Fruit fly (Drosophila melanogaster) whole organism, embryonic: ENCODE data around the gene CG33160.

ENCODE experiments used
- B-H2 ChIP-seq: fragments of 200-800 bp; sonication (Bioruptor generic); optimal IDR thresholded peaks from 2 replicates; lab custom pipeline; 2018; ENCODE audit warnings: missing biosample characterization, mild to moderate bottlenecking, missing genetic modification characterization
- C15 ChIP-seq: fragments of 200-800 bp; sonication (Bioruptor generic); IDR thresholded peaks from 3 replicates; pipeline ENCODE4 v1.3.6; 2022; ENCODE audit warnings: missing biosample characterization, missing genetic modification characterization
- CG10366 ChIP-seq: fragments of 200-800 bp; sonication (Bioruptor generic); IDR thresholded peaks from 2 replicates; pipeline ENCODE4 v1.3.6; 2022; ENCODE audit warnings: missing biosample characterization, missing genetic modification characterization
- CG10565 ChIP-seq: fragments of 200-800 bp; sonication (Bioruptor generic); optimal IDR thresholded peaks from 3 replicates; lab custom pipeline; 2016; ENCODE audit warnings: missing biosample characterization, mild to moderate bottlenecking, missing genetic modification characterization
- CG11504 ChIP-seq: fragments of 200-800 bp; sonication (Bioruptor generic); optimal IDR thresholded peaks from 3 replicates; lab custom pipeline; 2019; ENCODE audit warnings: missing biosample characterization, mild to moderate bottlenecking, missing genetic modification characterization, moderate library complexity
- CG11723 ChIP-seq: fragments of 200-800 bp; sonication (Bioruptor generic); optimal IDR thresholded peaks from 2 replicates; lab custom pipeline; 2017; ENCODE audit warnings: missing biosample characterization, mild to moderate bottlenecking, missing genetic modification characterization
- CG12391 ChIP-seq: fragments of 200-800 bp; sonication (Bioruptor generic); optimal IDR thresholded peaks from 3 replicates; lab custom pipeline; 2018; ENCODE audit warnings: missing biosample characterization, mild to moderate bottlenecking, missing genetic modification characterization, moderate library complexity
- CG12942 ChIP-seq: fragments of 200-800 bp; sonication (Bioruptor generic); optimal IDR thresholded peaks from 3 replicates; lab custom pipeline; 2016; ENCODE audit warnings: missing biosample characterization, missing genetic modification characterization
- CG13424 ChIP-seq: fragments of 200-800 bp; sonication (Bioruptor generic); optimal IDR thresholded peaks from 2 replicates; lab custom pipeline; 2019; ENCODE audit warnings: missing biosample characterization, mild to moderate bottlenecking, missing genetic modification characterization, moderate library complexity
- CG14050 ChIP-seq: fragments of 200-800 bp; sonication (Bioruptor generic); IDR thresholded peaks from 3 replicates; pipeline ENCODE4 v1.3.6; 2022; ENCODE audit warnings: missing biosample characterization, missing genetic modification characterization
- CG15696 ChIP-seq: fragments of 200-800 bp; sonication (Bioruptor generic); optimal IDR thresholded peaks from 2 replicates; lab custom pipeline; 2019; ENCODE audit warnings: missing biosample characterization, mild to moderate bottlenecking, missing genetic modification characterization, moderate library complexity
- CG1602 ChIP-seq: fragments of 200-800 bp; sonication (Bioruptor generic); optimal IDR thresholded peaks from 3 replicates; lab custom pipeline; 2016; ENCODE audit warnings: missing biosample characterization, missing genetic modification characterization
- CG17359 ChIP-seq: fragments of 200-800 bp; sonication (Bioruptor generic); optimal IDR thresholded peaks from 3 replicates; lab custom pipeline; 2018; ENCODE audit warnings: missing biosample characterization, mild to moderate bottlenecking, missing genetic modification characterization, moderate library complexity
- CG17612 ChIP-seq: fragments of 200-800 bp; sonication (Bioruptor generic); IDR thresholded peaks from 2 replicates; pipeline ENCODE4 v1.3.6; 2022; ENCODE audit warnings: missing biosample characterization, missing genetic modification characterization
- CG2875 ChIP-seq: fragments of 200-800 bp; sonication (Bioruptor generic); optimal IDR thresholded peaks from 2 replicates; lab custom pipeline; 2017; ENCODE audit warnings: missing biosample characterization, mild to moderate bottlenecking, missing genetic modification characterization, missing genetic modification reagents
- CG30020 ChIP-seq: fragments of 200-800 bp; optimal IDR thresholded peaks from 2 replicates; lab custom pipeline; 2019; ENCODE audit warnings: missing biosample characterization, mild to moderate bottlenecking, missing genetic modification characterization, moderate library complexity
- CG30431 ChIP-seq: fragments of 200-800 bp; sonication (Bioruptor generic); optimal IDR thresholded peaks from 2 replicates; lab custom pipeline; 2017; ENCODE audit warnings: missing biosample characterization, missing genetic modification characterization
- CG3065 ChIP-seq: fragments of 200-800 bp; sonication (Bioruptor generic); optimal IDR thresholded peaks from 2 replicates; lab custom pipeline; 2016; ENCODE audit warnings: missing biosample characterization, missing genetic modification characterization
- CG3847 ChIP-seq: fragments of 200-800 bp; sonication (Bioruptor generic); IDR thresholded peaks from 2 replicates; pipeline ENCODE4 v1.3.6; 2022; ENCODE audit warnings: missing biosample characterization, missing genetic modification characterization
- CG4617 ChIP-seq: fragments of 200-800 bp; sonication (Bioruptor generic); optimal IDR thresholded peaks from 3 replicates; lab custom pipeline; 2016; ENCODE audit warnings: missing biosample characterization, missing genetic modification characterization, borderline replicate concordance
- CG4854 ChIP-seq: fragments of 200-800 bp; sonication (Bioruptor generic); optimal IDR thresholded peaks from 2 replicates; lab custom pipeline; 2016; ENCODE audit warnings: missing biosample characterization, missing genetic modification characterization, inconsistent platforms
- CG6854 ChIP-seq: fragments of 200-800 bp; sonication (Bioruptor generic); optimal IDR thresholded peaks from 3 replicates; lab custom pipeline; 2017; ENCODE audit warnings: missing biosample characterization, mild to moderate bottlenecking, missing genetic modification characterization
- CG7786 ChIP-seq: fragments of 200-800 bp; sonication (Bioruptor generic); optimal IDR thresholded peaks from 2 replicates; lab custom pipeline; 2016; ENCODE audit warnings: missing biosample characterization, missing genetic modification characterization
- CG7928 ChIP-seq: fragments of 200-800 bp; sonication (Bioruptor generic); optimal IDR thresholded peaks from 2 replicates; lab custom pipeline; 2017; ENCODE audit warnings: missing biosample characterization, mild to moderate bottlenecking, missing genetic modification characterization
- CG8924 ChIP-seq: fragments of 200-800 bp; optimal IDR thresholded peaks from 3 replicates; lab custom pipeline; 2019; ENCODE audit warnings: missing biosample characterization, mild to moderate bottlenecking, missing genetic modification characterization, moderate library complexity
- Camta ChIP-seq: fragments of 200-800 bp; sonication (Bioruptor generic); optimal IDR thresholded peaks from 2 replicates; lab custom pipeline; 2016; ENCODE audit warnings: missing biosample characterization, missing genetic modification characterization
- Chrac-16 ChIP-seq: fragments of 200-800 bp; sonication (Bioruptor generic); optimal IDR thresholded peaks from 3 replicates; lab custom pipeline; 2016; ENCODE audit warnings: missing biosample characterization, missing genetic modification characterization
- Fer1 ChIP-seq: fragments of 200-800 bp; sonication (Bioruptor generic); optimal IDR thresholded peaks from 2 replicates; lab custom pipeline; 2017; ENCODE audit warnings: missing biosample characterization, mild to moderate bottlenecking, missing genetic modification characterization
- HmgD ChIP-seq: fragments of 200-800 bp; sonication (Bioruptor generic); optimal IDR thresholded peaks from 3 replicates; lab custom pipeline; 2016; ENCODE audit warnings: missing biosample characterization, missing genetic modification characterization
- Lpt ChIP-seq: fragments of >200 bp; optimal IDR thresholded peaks from 2 replicates; lab custom pipeline; 2018; ENCODE audit warnings: missing biosample characterization, missing genetic modification characterization
- MBD-R2 ChIP-seq: fragments of 200-800 bp; sonication (Bioruptor generic); IDR thresholded peaks from 2 replicates; pipeline ENCODE4 v1.3.6; 2022; ENCODE audit warnings: missing biosample characterization, missing genetic modification characterization
- NC2β ChIP-seq: fragments of 200-800 bp; sonication (Bioruptor generic); optimal IDR thresholded peaks from 2 replicates; lab custom pipeline; 2016; ENCODE audit warnings: missing biosample characterization, missing genetic modification characterization
- Oaz ChIP-seq: fragments of 200-800 bp; sonication (Bioruptor generic); IDR thresholded peaks from 2 replicates; pipeline ENCODE4 v1.3.6; 2022; ENCODE audit warnings: missing biosample characterization, missing genetic modification characterization
- Opbp ChIP-seq: fragments of 200-800 bp; sonication (Bioruptor generic); IDR thresholded peaks from 3 replicates; pipeline ENCODE4 v1.3.6; 2022; ENCODE audit warnings: missing biosample characterization, missing genetic modification characterization; ENCODE audit not compliant: partially characterized antibody
- Scr ChIP-seq: fragments of 200-800 bp; sonication (Bioruptor generic); IDR thresholded peaks from 2 replicates; pipeline ENCODE4 v1.3.6; 2022; ENCODE audit warnings: missing biosample characterization, missing genetic modification characterization; ENCODE audit not compliant: partially characterized antibody
- caup ChIP-seq: fragments of 200-800 bp; sonication (Bioruptor generic); optimal IDR thresholded peaks from 3 replicates; lab custom pipeline; 2017; ENCODE audit warnings: missing biosample characterization, mild to moderate bottlenecking, missing genetic modification characterization, moderate library complexity; ENCODE audit not compliant: severe bottlenecking
- chm ChIP-seq: fragments of 200-800 bp; sonication (Bioruptor generic); IDR thresholded peaks from 2 replicates; pipeline ENCODE4 v1.3.6; 2022; ENCODE audit warnings: missing biosample characterization, missing genetic modification characterization
- danr ChIP-seq: fragments of 200-800 bp; sonication (Bioruptor generic); IDR thresholded peaks from 2 replicates; pipeline ENCODE4 v1.3.6; 2022; ENCODE audit warnings: missing biosample characterization, missing genetic modification characterization
- ftz-f1 ChIP-seq: fragments of 200-800 bp; sonication (Bioruptor generic); optimal IDR thresholded peaks from 2 replicates; lab custom pipeline; 2016; ENCODE audit warnings: missing biosample characterization, missing genetic modification characterization
- fu2 ChIP-seq: fragments of 200-800 bp; sonication (Bioruptor generic); optimal IDR thresholded peaks from 2 replicates; lab custom pipeline; 2016; ENCODE audit warnings: missing biosample characterization, missing genetic modification characterization
- gro ChIP-seq: fragments of 200-800 bp; sonication (Bioruptor generic); optimal IDR thresholded peaks from 2 replicates; lab custom pipeline; 2016; ENCODE audit warnings: missing biosample characterization, missing genetic modification characterization
- h ChIP-seq: fragments of >200 bp; optimal IDR thresholded peaks from 2 replicates; lab custom pipeline; 2017
- kah ChIP-seq: fragments of 200-800 bp; sonication (Bioruptor generic); optimal IDR thresholded peaks from 2 replicates; lab custom pipeline; 2018; ENCODE audit warnings: missing biosample characterization, mild to moderate bottlenecking, missing genetic modification characterization
- odd ChIP-seq: fragments of 200-800 bp; sonication (Bioruptor generic); optimal IDR thresholded peaks from 2 replicates; lab custom pipeline; 2017; ENCODE audit warnings: missing biosample characterization, mild to moderate bottlenecking, missing genetic modification characterization
- otp ChIP-seq: fragments of 200-800 bp; sonication (Bioruptor generic); IDR thresholded peaks from 3 replicates; pipeline ENCODE4, ENCODE4 v1.3.6; 2022; ENCODE audit warnings: missing biosample characterization, missing genetic modification characterization
- ranshi ChIP-seq: fragments of 200-800 bp; sonication (Bioruptor generic); IDR thresholded peaks from 2 replicates; pipeline ENCODE4 v1.3.6; 2022; ENCODE audit warnings: missing biosample characterization, missing genetic modification characterization
- repo ChIP-seq: fragments of 200-800 bp; sonication (Bioruptor generic); optimal IDR thresholded peaks from 2 replicates; lab custom pipeline; 2016; ENCODE audit warnings: missing biosample characterization, missing genetic modification characterization
- sob ChIP-seq: fragments of 200-800 bp; sonication (Bioruptor generic); IDR thresholded peaks from 2 replicates; pipeline ENCODE4 v1.3.6; 2022; ENCODE audit warnings: missing biosample characterization, missing genetic modification characterization
- trem ChIP-seq: fragments of 200-800 bp; optimal IDR thresholded peaks from 3 replicates; lab custom pipeline; 2019; ENCODE audit warnings: missing biosample characterization, mild to moderate bottlenecking, missing genetic modification characterization, moderate library complexity
- tup ChIP-seq: fragments of 200-800 bp; sonication (Bioruptor generic); optimal IDR thresholded peaks from 2 replicates; lab custom pipeline; 2016; ENCODE audit warnings: missing biosample characterization, mild to moderate bottlenecking, missing genetic modification characterization, moderate library complexity

CG33160 gene

DNA sequence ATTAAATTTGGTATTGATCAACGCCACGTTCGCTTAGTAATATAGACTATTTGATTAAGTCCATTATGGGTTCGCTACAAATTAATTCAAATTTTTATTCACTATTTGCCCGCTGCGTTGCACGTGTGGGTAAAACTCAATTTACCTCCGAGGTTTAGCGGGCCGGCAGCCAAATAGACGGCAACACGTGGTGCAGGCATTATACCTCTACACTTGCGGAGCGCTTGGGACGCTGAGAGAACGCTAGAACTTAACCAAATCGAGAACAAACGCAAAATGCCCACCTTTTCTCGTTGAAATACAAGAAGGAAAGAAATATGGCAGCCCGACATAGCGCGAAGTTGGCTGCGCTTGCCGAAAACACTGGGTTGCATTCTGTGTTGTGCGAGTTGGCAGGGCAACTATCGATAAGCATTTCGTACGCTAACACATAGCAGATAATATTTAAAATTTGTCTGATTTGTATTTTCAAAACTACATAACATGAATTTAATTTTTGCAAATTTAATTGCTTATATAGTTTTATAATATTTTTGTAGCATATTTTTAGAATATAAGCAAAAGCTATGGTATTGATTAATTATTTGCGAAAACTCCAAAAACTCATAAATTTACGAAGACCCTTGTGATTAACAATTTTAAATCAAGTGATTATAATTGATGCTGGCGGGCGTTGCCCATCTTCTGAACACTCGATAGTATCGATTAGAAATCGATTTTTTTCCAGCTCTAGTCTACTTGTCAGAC, 16.7 kb upstream of the CG33160 start, which contains the start of the genes RpL28 and eIF1 (continued):
- TF ChIP-seq CG1602 (GFP tag; lab: Kevin White, UChicago) (peak; percentile 78), CG30431 (GFP tag; lab: Kevin White, UChicago) (peak; percentile 91), CG30020 (tag; lab: Kevin White, UChicago) (peak; percentile 85), CG17612 (GFP tag; lab: Robert Waterston, UW) (peak; percentile 54; the same call in 1 of the 2 replicates), ranshi (GFP tag; lab: Robert Waterston, UW) (peak; percentile 87), CG11723 (GFP tag; lab: Kevin White, UChicago) (peak; percentile 37), CG10366 (GFP tag; lab: Robert Waterston, UW) (peak; percentile 87), MBD-R2 (peak; percentile 43; the same call in 1 of the 2 replicates), CG7928 (peak; percentile 73), CG11504 (tag; lab: Kevin White, UChicago) (no peak), CG6854 (GFP tag; lab: Kevin White, UChicago) (peak; percentile 77), gro (GFP tag; lab: Kevin White, UChicago) (peak; percentile 84), CG3065 (peak; percentile 87), NC2β (GFP tag; lab: Kevin White, UChicago) (peak; percentile 98), h (lab: Kevin White, UChicago) (no peak), ftz-f1 (GFP tag; lab: Kevin White, UChicago) (peak; percentile 52), repo (GFP tag; lab: Kevin White, UChicago) (peak; percentile 92), CG7786 (GFP tag; lab: Kevin White, UChicago) (peak; percentile 84), CG4854 (peak; percentile 85), HmgD (GFP tag; lab: Kevin White, UChicago) (peak; percentile 87), fu2 (GFP tag; lab: Kevin White, UChicago) (peak; percentile 81), CG12942 (peak; percentile 85), otp (peak; percentile 94), chm (GFP tag; lab: Robert Waterston, UW) (peak; percentile 96), Camta (GFP tag; lab: Kevin White, UChicago) (peak; percentile 91), Chrac-16 (GFP tag; lab: Kevin White, UChicago) (peak; percentile 80), odd (GFP tag; lab: Kevin White, UChicago) (peak; percentile 95), CG15696 (tag; lab: Kevin White, UChicago) (peak; percentile 62), CG12391 (tag; lab: Kevin White, UChicago) (peak; percentile 92), Scr (GFP tag; lab: Robert Waterston, UW) (peak; percentile 88), tup (peak; percentile 78), B-H2 (GFP tag; lab: Kevin White, UChicago) (peak; percentile 97), sob (GFP tag; lab: Robert Waterston, UW) (peak; percentile 91), Fer1 (GFP tag; lab: Kevin White, UChicago) (peak; percentile 90), C15 (peak; percentile 86; the same call in 2 of the 3 replicates), trem (peak; percentile 99), CG14050 (GFP tag; lab: Robert Waterston, UW) (peak; percentile 85), caup (GFP tag; lab: Kevin White, UChicago) (peak; percentile 98), CG8924 (tag; lab: Kevin White, UChicago) (peak; percentile 81), CG10565 (GFP tag; lab: Kevin White, UChicago) (peak; percentile 79), CG3847 (GFP tag; lab: Robert Waterston, UW) (peak; percentile 89), CG17359 (tag; lab: Kevin White, UChicago) (peak; percentile 86), Opbp (GFP tag; lab: Robert Waterston, UW) (peak; percentile 99), Lpt (GFP tag; lab: Kevin White, UChicago) (no peak), Oaz (peak; percentile 80), kah (GFP tag; lab: Kevin White, UChicago) (peak; percentile 88), CG2875 (GFP tag; lab: Kevin White, UChicago) (peak; percentile 88), CG13424 (peak; percentile 76), CG4617 (peak; percentile 88), danr (GFP tag; lab: Robert Waterston, UW) (0 out of 2 replicates have a peak, but pooled peaks have one; percentile 28)
